Worm (Caenorhabditis elegans) whole organism, L4 larva: ENCODE results near the gene F13E9.19.

Experiments
- aly-2 ChIP-seq: sonication (generic microtip); optimal IDR thresholded peaks from 2 replicates; lab custom pipeline; 2018; ENCODE audit warnings: missing biosample characterization, missing genetic modification characterization
- ama-1 ChIP-seq: fragments of 150-350 bp; optimal IDR thresholded peaks from 2 replicates; lab custom pipeline; 2014; ENCODE audit warnings: inconsistent platforms, mixed read lengths
- ceh-82 ChIP-seq: sonication (generic microtip); optimal IDR thresholded peaks from 2 replicates; lab custom pipeline; 2017; ENCODE audit warnings: missing biosample characterization, missing genetic modification characterization
- egl-27 ChIP-seq: sonication (generic microtip); optimal IDR thresholded peaks from 3 replicates; lab custom pipeline; 2017; ENCODE audit warnings: missing biosample characterization, missing genetic modification reagents, missing genetic modification characterization
- mep-1 ChIP-seq: fragments of 150-350 bp; sonication (generic microtip); optimal IDR thresholded peaks from 3 replicates; lab custom pipeline; 2014; ENCODE audit warnings: missing biosample characterization, missing genetic modification characterization
- nhr-41 ChIP-seq: fragments of 200-800 bp; sonication (Bioruptor generic); IDR thresholded peaks from 2 replicates; pipeline ENCODE4 v1.3.6; 2022; ENCODE audit warnings: missing genetic modification reagents, missing genetic modification characterization, missing compliant biosample characterization
- snpc-4 ChIP-seq: fragments of 150-350 bp; optimal IDR thresholded peaks from 2 replicates; lab custom pipeline; 2014; ENCODE audit warnings: missing biosample characterization, missing genetic modification characterization
- unc-130 ChIP-seq: sonication (generic microtip); optimal IDR thresholded peaks from 2 replicates; lab custom pipeline; 2016; ENCODE audit warnings: missing genetic modification reagents, missing genetic modification characterization, missing compliant biosample characterization

- TF ChIP-seq ama-1 (lab: Kevin White, UChicago), result no peak
- no peak for TF ChIP-seq aly-2 (tag; lab: Kevin White, UChicago)
- TF ChIP-seq ceh-82, result no peak
- no peak for TF ChIP-seq nhr-41 (GFP tag; lab: Robert Waterston, UW)
- no peak for TF ChIP-seq egl-27 (tag; lab: Kevin White, UChicago)
- no peak for TF ChIP-seq snpc-4 (tag; lab: Kevin White, UChicago)
- TF ChIP-seq unc-130 (GFP tag; lab: Kevin White, UChicago), result no peak
- TF ChIP-seq mep-1 (tag; lab: Kevin White, UChicago), result no peak
Observed at ce11 chrIV:10855049-10855448, 44.2 kb upstream of the F13E9.19 start, which contains the start of gene T11G6.3.
